Worm (Caenorhabditis elegans) whole organism, mixed stage, embryonic: ENCODE data around the gene rei-2.

Experiments
- M03D4.4 ChIP-seq: sonication (generic microtip); optimal IDR thresholded peaks from 2 replicates; lab custom pipeline; 2017; ENCODE audit warnings: mild to moderate bottlenecking, missing genetic modification characterization, missing compliant biosample characterization
- bed-3 ChIP-seq: fragments of 200-800 bp; sonication (Bioruptor generic); optimal IDR thresholded peaks from 3 replicates; lab custom pipeline; 2018; ENCODE audit warnings: mild to moderate bottlenecking, missing genetic modification characterization, moderate library complexity, missing compliant biosample characterization
- blmp-1 ChIP-seq: fragments of 150-350 bp; optimal IDR thresholded peaks from 2 replicates; lab custom pipeline; 2014; ENCODE audit warnings: missing biosample characterization, missing genetic modification characterization
- ceh-39 ChIP-seq: fragments of 150-350 bp; optimal IDR thresholded peaks from 2 replicates; lab custom pipeline; 2014; ENCODE audit warnings: missing biosample characterization, missing genetic modification characterization
- ceh-43 ChIP-seq: fragments of 200-800 bp; sonication (Bioruptor generic); optimal IDR thresholded peaks from 2 replicates; lab custom pipeline; 2018; ENCODE audit warnings: mild to moderate bottlenecking, missing genetic modification characterization, moderate library complexity, missing compliant biosample characterization
- ceh-83 ChIP-seq: fragments of 200-800 bp; sonication (Bioruptor generic); optimal IDR thresholded peaks from 2 replicates; lab custom pipeline; 2018; ENCODE audit warnings: mild to moderate bottlenecking, missing genetic modification characterization, missing compliant biosample characterization
- ces-1 ChIP-seq: fragments of 150-350 bp; optimal IDR thresholded peaks from 2 replicates; lab custom pipeline; 2014; ENCODE audit warnings: missing biosample characterization, missing genetic modification reagents, missing genetic modification characterization
- cnd-1 ChIP-seq: fragments of 200-800 bp; sonication (Bioruptor generic); optimal IDR thresholded peaks from 2 replicates; lab custom pipeline; 2018; ENCODE audit warnings: mild to moderate bottlenecking, missing genetic modification characterization, missing compliant biosample characterization
- drap-1 ChIP-seq: fragments of 200-800 bp; sonication (Bioruptor generic); optimal IDR thresholded peaks from 3 replicates; lab custom pipeline; 2018; ENCODE audit warnings: mild to moderate bottlenecking, missing genetic modification characterization, missing compliant biosample characterization
- elt-1 ChIP-seq: sonication (generic microtip); optimal IDR thresholded peaks from 2 replicates; lab custom pipeline; 2017; ENCODE audit warnings: missing genetic modification characterization, mild to moderate bottlenecking, missing compliant biosample characterization, antibody characterized with exemption, moderate library complexity, borderline replicate concordance; ENCODE audit not compliant: insufficient read depth
- elt-3 ChIP-seq: fragments of 150-350 bp; optimal IDR thresholded peaks from 2 replicates; lab custom pipeline; 2014; ENCODE audit warnings: missing biosample characterization, missing genetic modification characterization
- flh-1 ChIP-seq: fragments of 200-800 bp; sonication (Bioruptor generic); optimal IDR thresholded peaks from 2 replicates; lab custom pipeline; 2018; ENCODE audit warnings: mild to moderate bottlenecking, missing genetic modification characterization, moderate library complexity, missing compliant biosample characterization
- ham-2 ChIP-seq: fragments of 200-800 bp; sonication (Bioruptor generic); optimal IDR thresholded peaks from 2 replicates; lab custom pipeline; 2018; ENCODE audit warnings: mild to moderate bottlenecking, missing genetic modification characterization, missing compliant biosample characterization
- hlh-1 ChIP-seq: fragments of 150-350 bp; optimal IDR thresholded peaks from 2 replicates; lab custom pipeline; 2014; ENCODE audit warnings: missing biosample characterization, missing genetic modification reagents, missing genetic modification characterization
- lin-13 ChIP-seq: fragments of 150-350 bp; optimal IDR thresholded peaks from 2 replicates; lab custom pipeline; 2014; ENCODE audit warnings: missing biosample characterization, missing genetic modification characterization
- lin-32 ChIP-seq: fragments of 200-800 bp; sonication (Bioruptor generic); optimal IDR thresholded peaks from 2 replicates; lab custom pipeline; 2018; ENCODE audit warnings: mild to moderate bottlenecking, missing genetic modification characterization, missing compliant biosample characterization
- lsy-2 ChIP-seq: fragments of 150-350 bp; optimal IDR thresholded peaks from 2 replicates; lab custom pipeline; 2014; ENCODE audit warnings: missing biosample characterization, missing genetic modification characterization
- mab-5 ChIP-seq: fragments of 150-350 bp; optimal IDR thresholded peaks from 2 replicates; lab custom pipeline; 2014; ENCODE audit warnings: missing biosample characterization, missing genetic modification characterization
- mep-1 ChIP-seq: fragments of 150-350 bp; optimal IDR thresholded peaks from 2 replicates; lab custom pipeline; 2017; ENCODE audit warnings: missing biosample characterization, missing genetic modification reagents, missing genetic modification characterization, inconsistent platforms
- mls-2 ChIP-seq: sonication (generic microtip); optimal IDR thresholded peaks from 2 replicates; lab custom pipeline; 2016; ENCODE audit warnings: mild to moderate bottlenecking, missing genetic modification characterization, moderate library complexity, missing compliant biosample characterization
- nhr-12 ChIP-seq: fragments of 150-350 bp; optimal IDR thresholded peaks from 2 replicates; lab custom pipeline; 2014; ENCODE audit warnings: missing biosample characterization, missing genetic modification characterization
- nhr-2 ChIP-seq: fragments of 150-350 bp; optimal IDR thresholded peaks from 2 replicates; lab custom pipeline; 2014; ENCODE audit warnings: missing biosample characterization, missing genetic modification characterization
- nhr-237 ChIP-seq: fragments of 150-350 bp; optimal IDR thresholded peaks from 2 replicates; lab custom pipeline; 2014; ENCODE audit warnings: missing biosample characterization, missing genetic modification characterization
- nhr-28 ChIP-seq: fragments of 150-350 bp; optimal IDR thresholded peaks from 2 replicates; lab custom pipeline; 2014; ENCODE audit warnings: missing biosample characterization, missing genetic modification characterization
- nhr-76 ChIP-seq: sonication (generic microtip); optimal IDR thresholded peaks from 2 replicates; lab custom pipeline; 2017; ENCODE audit warnings: missing biosample characterization, missing genetic modification characterization
- pha-4 ChIP-seq: fragments of 150-350 bp; optimal IDR thresholded peaks from 2 replicates; lab custom pipeline; 2018; ENCODE audit warnings: missing biosample characterization, missing genetic modification reagents, missing genetic modification characterization
- sem-2 ChIP-seq: fragments of 200-800 bp; sonication (Bioruptor generic); optimal IDR thresholded peaks from 2 replicates; lab custom pipeline; 2018; ENCODE audit warnings: mild to moderate bottlenecking, missing genetic modification characterization, missing compliant biosample characterization
- snpc-4 ChIP-seq: fragments of 150-350 bp; optimal IDR thresholded peaks from 2 replicates; lab custom pipeline; 2014; ENCODE audit warnings: missing biosample characterization, missing genetic modification characterization
- sptf-1 ChIP-seq: sonication (generic microtip); optimal IDR thresholded peaks from 2 replicates; lab custom pipeline; 2017; ENCODE audit warnings: mild to moderate bottlenecking, missing genetic modification characterization, moderate library complexity, missing compliant biosample characterization
- tbx-8 ChIP-seq: fragments of 200-800 bp; sonication (Bioruptor generic); optimal IDR thresholded peaks from 2 replicates; lab custom pipeline; 2018; ENCODE audit warnings: mild to moderate bottlenecking, missing genetic modification characterization, moderate library complexity, missing compliant biosample characterization
- unc-120 ChIP-seq: sonication (generic microtip); optimal IDR thresholded peaks from 2 replicates; lab custom pipeline; 2017; ENCODE audit warnings: missing genetic modification characterization, missing compliant biosample characterization; ENCODE audit not compliant: poor library complexity, severe bottlenecking
- unc-39 ChIP-seq: fragments of 150-350 bp; optimal IDR thresholded peaks from 2 replicates; lab custom pipeline; 2014; ENCODE audit warnings: missing biosample characterization, missing genetic modification characterization
- unc-62 ChIP-seq: fragments of 150-350 bp; optimal IDR thresholded peaks from 2 replicates; lab custom pipeline; 2014; ENCODE audit warnings: missing biosample characterization, missing genetic modification reagents, missing genetic modification characterization
- zip-8 ChIP-seq: fragments of 150-350 bp; optimal IDR thresholded peaks from 2 replicates; lab custom pipeline; 2014; ENCODE audit warnings: missing biosample characterization, missing genetic modification characterization
- ztf-11 ChIP-seq: fragments of 150-350 bp; optimal IDR thresholded peaks from 2 replicates; lab custom pipeline; 2014; ENCODE audit warnings: missing biosample characterization, missing genetic modification characterization

rei-2 gene

ce11 chrX:1093154-1093553 lies 5.2 kb upstream of the rei-2 start:
- peak; percentile 13 for TF ChIP-seq lin-13 (tag; lab: Kevin White, UChicago)
- peak; percentile 83 for TF ChIP-seq mep-1 (tag; lab: Kevin White, UChicago)
- peak; percentile 53 for TF ChIP-seq M03D4.4
- TF ChIP-seq nhr-2 (tag; lab: Kevin White, UChicago) = no peak
- peak; percentile 26 for TF ChIP-seq ceh-39 (tag; lab: Kevin White, UChicago)
- peak; percentile 69 for TF ChIP-seq drap-1 (GFP tag; lab: Kevin White, UChicago)
- TF ChIP-seq nhr-12 (tag; lab: Kevin White, UChicago) = no peak
- TF ChIP-seq snpc-4 (tag; lab: Kevin White, UChicago) = no peak
- TF ChIP-seq elt-1 (tag; lab: Kevin White, UChicago) = no peak
- TF ChIP-seq elt-3 = no peak
- TF ChIP-seq mls-2 = peak; percentile 71
- peak; percentile 90 for TF ChIP-seq hlh-1 (tag; lab: Kevin White, UChicago)
- TF ChIP-seq sem-2 (GFP tag; lab: Kevin White, UChicago) = peak; percentile 13
- TF ChIP-seq sptf-1 (tag; lab: Kevin White, UChicago) = peak; percentile 78
- TF ChIP-seq zip-8 (tag; lab: Kevin White, UChicago) = no peak
- TF ChIP-seq nhr-28 (tag; lab: Kevin White, UChicago) = no peak
- TF ChIP-seq pha-4 (tag; lab: Kevin White, UChicago) = peak; percentile 93
- peak; percentile 99 for TF ChIP-seq unc-62 (GFP tag; lab: Kevin White, UChicago)
- TF ChIP-seq cnd-1 (tag; lab: Kevin White, UChicago) = peak; percentile 44
- peak; percentile 70 for TF ChIP-seq ham-2 (GFP tag; lab: Kevin White, UChicago)
- TF ChIP-seq lin-32 (GFP tag; lab: Kevin White, UChicago) = no peak
- TF ChIP-seq unc-120 (tag; lab: Kevin White, UChicago) = peak; percentile 94
- peak; percentile 30 for TF ChIP-seq lsy-2 (tag; lab: Kevin White, UChicago)
- TF ChIP-seq nhr-76 (tag; lab: Kevin White, UChicago) = no peak
- TF ChIP-seq tbx-8 (GFP tag; lab: Kevin White, UChicago) = no peak
- TF ChIP-seq ces-1 (GFP tag; lab: Kevin White, UChicago) = peak; percentile 78
- TF ChIP-seq ceh-43 = no peak
- no peak for TF ChIP-seq mab-5 (tag; lab: Kevin White, UChicago)
- TF ChIP-seq bed-3 = no peak
- TF ChIP-seq flh-1 (GFP tag; lab: Kevin White, UChicago) = no peak
- no peak for TF ChIP-seq ztf-11 (tag; lab: Kevin White, UChicago)
- TF ChIP-seq nhr-237 = peak; percentile 87
- TF ChIP-seq ceh-83 (GFP tag; lab: Kevin White, UChicago) = no peak
- no peak for TF ChIP-seq unc-39 (tag; lab: Kevin White, UChicago)
- peak; percentile 54 for TF ChIP-seq blmp-1 (tag; lab: Kevin White, UChicago)

- TF ChIP-seq snpc-4 (tag; lab: Kevin White, UChicago) (no peak), ham-2 (GFP tag; lab: Kevin White, UChicago) (no peak), tbx-8 (GFP tag; lab: Kevin White, UChicago) (no peak), elt-3 (no peak), lin-13 (tag; lab: Kevin White, UChicago) (no peak), bed-3 (no peak), sem-2 (GFP tag; lab: Kevin White, UChicago) (no peak), blmp-1 (tag; lab: Kevin White, UChicago) (no peak)
Observed at ce11 chrX:1089676-1090075, 1.7 kb upstream of the rei-2 start.

ce11 chrX:1089133-1089532 lies 1.2 kb upstream of the rei-2 start:
- TF ChIP-seq mls-2 = no peak
- TF ChIP-seq, all 35 proteins: peak for 0

ce11 chrX:1086406-1086897 lies 1.5 kb downstream of the rei-2 start:
- no peak for TF ChIP-seq ces-1 (GFP tag; lab: Kevin White, UChicago)
- TF ChIP-seq ztf-11 (tag; lab: Kevin White, UChicago) = no peak
- no peak for TF ChIP-seq lin-32 (GFP tag; lab: Kevin White, UChicago)
